Fruit fly (Drosophila melanogaster): ENCODE results near the gene Recs1.

Recs1 gene

DNA sequence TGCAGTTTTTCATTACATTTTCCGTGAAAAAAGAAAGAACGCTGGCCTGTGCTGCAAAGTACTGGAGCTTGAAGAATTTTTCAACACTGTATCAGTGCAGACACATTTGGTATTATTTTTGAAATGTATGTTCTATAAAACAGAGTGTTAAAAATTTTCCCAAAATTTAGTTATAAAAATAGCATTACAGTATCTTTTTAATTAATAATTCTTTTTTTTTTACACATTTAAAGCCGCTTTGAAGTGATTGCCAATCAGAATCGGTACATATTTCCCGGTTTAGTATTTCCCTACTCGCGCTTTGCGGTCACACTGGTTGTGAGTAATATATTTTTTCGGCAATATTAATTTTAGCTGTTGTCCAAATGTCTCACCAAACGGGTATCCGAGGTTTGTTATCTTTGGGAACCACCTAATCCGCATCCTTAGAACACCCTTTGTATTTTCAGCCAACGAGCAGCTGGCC is 31.2 kb downstream of the Recs1 start, which contains the start of the genes Abi and twf (continued):
- peak; percentile 90 for TF ChIP-seq YL-1 (GFP tag; optimal IDR thresholded peaks at IDR 0.05)
- peak; percentile 74 for TF ChIP-seq CG13775 (GFP tag; optimal IDR thresholded peaks at IDR 0.05)
- TF ChIP-seq hkb (optimal IDR thresholded peaks at IDR 0.05), result peak; percentile 76
- TF ChIP-seq hkb (GFP tag; IDR thresholded peaks at IDR 0.05), result peak; percentile 63
- TF ChIP-seq gro (GFP tag; optimal IDR thresholded peaks at IDR 0.05), result peak; percentile 42
- peak; percentile 59 for TF ChIP-seq CG15601 (tag; optimal IDR thresholded peaks at IDR 0.05)
- TF ChIP-seq cas (GFP tag; IDR thresholded peaks at IDR 0.05), result no peak
- TF ChIP-seq Hr39 (optimal IDR thresholded peaks at IDR 0.05), result no peak
- peak; percentile 29 for TF ChIP-seq CG33213 (GFP tag; optimal IDR thresholded peaks at IDR 0.05)
- TF ChIP-seq lilli (GFP tag; optimal IDR thresholded peaks at IDR 0.05), result peak; percentile 81
- TF ChIP-seq sima (GFP tag; optimal IDR thresholded peaks at IDR 0.05), result no peak
- TF ChIP-seq sisA (GFP tag; IDR thresholded peaks at IDR 0.05), result peak; percentile 64
- peak; percentile 49 for TF ChIP-seq CG33557 (GFP tag; optimal IDR thresholded peaks at IDR 0.05)
- TF ChIP-seq gem (tag; optimal IDR thresholded peaks at IDR 0.05), result peak; percentile 81
- no peak for TF ChIP-seq MTF-1 (GFP tag; optimal IDR thresholded peaks at IDR 0.05; ENCODE audit: borderline replicate concordance)
- peak; percentile 61 for TF ChIP-seq CG3995 (GFP tag; optimal IDR thresholded peaks at IDR 0.05)
- TF ChIP-seq D (optimal IDR thresholded peaks at IDR 0.05), result no peak
- peak; percentile 34 for TF ChIP-seq D (GFP tag; optimal IDR thresholded peaks at IDR 0.05)
- TF ChIP-seq Dip3 (GFP tag; optimal IDR thresholded peaks at IDR 0.05), result peak; percentile 48
- peak; percentile 80 for TF ChIP-seq CG12659 (GFP tag; optimal IDR thresholded peaks at IDR 0.05)
- peak; percentile 32; the same call in 1 of the 2 replicates for TF ChIP-seq ranshi (GFP tag; IDR thresholded peaks at IDR 0.05)
- TF ChIP-seq CG7745 (tag; optimal IDR thresholded peaks at IDR 0.05), result no peak
- no peak for TF ChIP-seq odd (GFP tag; optimal IDR thresholded peaks at IDR 0.05)
- TF ChIP-seq CG2129 (GFP tag; IDR thresholded peaks at IDR 0.05; ENCODE audit: partially characterized antibody), result no peak
- 0 out of 2 replicates have a peak, but pooled peaks have one; percentile 34 for TF ChIP-seq nerfin-2 (GFP tag; IDR thresholded peaks at IDR 0.05; ENCODE audit: partially characterized antibody)
- TF ChIP-seq usp (GFP tag; optimal IDR thresholded peaks at IDR 0.05), result no peak
- no peak for TF ChIP-seq CG17612 (GFP tag; IDR thresholded peaks at IDR 0.05)
- peak; percentile 34 for TF ChIP-seq BEAF-32 (GFP tag; optimal IDR thresholded peaks at IDR 0.05)
- TF ChIP-seq Nf-YB (GFP tag; optimal IDR thresholded peaks at IDR 0.05), result peak; percentile 45
- TF ChIP-seq Oli (tag; optimal IDR thresholded peaks at IDR 0.05), result peak; percentile 47
- no peak for TF ChIP-seq D19A (tag; optimal IDR thresholded peaks at IDR 0.05)
- no peak; the same call in 2 of the 3 replicates for TF ChIP-seq H15 (GFP tag; IDR thresholded peaks at IDR 0.05)
- no peak for TF ChIP-seq CG6654 (GFP tag; optimal IDR thresholded peaks at IDR 0.05)
- TF ChIP-seq Fer1 (GFP tag; optimal IDR thresholded peaks at IDR 0.05), result peak; percentile 58
- TF ChIP-seq CG11247 (GFP tag; IDR thresholded peaks at IDR 0.05), result peak; percentile 61
- peak; percentile 3 for TF ChIP-seq CG8281 (tag; optimal IDR thresholded peaks at IDR 0.05)
- TF ChIP-seq CG6791 (GFP tag; IDR thresholded peaks at IDR 0.05; ENCODE audit: partially characterized antibody), result no peak
- no peak for TF ChIP-seq CG8765 (GFP tag; IDR thresholded peaks at IDR 0.05)
- peak; percentile 39 for TF ChIP-seq CG10462 (GFP tag; optimal IDR thresholded peaks at IDR 0.05)
- TF ChIP-seq cato (GFP tag; optimal IDR thresholded peaks at IDR 0.05; ENCODE audit: borderline replicate concordance), result peak; percentile 46
- TF ChIP-seq CG2116 (GFP tag; optimal IDR thresholded peaks at IDR 0.05), result peak; percentile 77
- peak; percentile 71 for TF ChIP-seq Ptx1 (GFP tag; IDR thresholded peaks at IDR 0.05)
- TF ChIP-seq Dref (GFP tag; IDR thresholded peaks at IDR 0.05), result 0 out of 2 replicates have a peak, but pooled peaks have one; percentile 8
- TF ChIP-seq tio (GFP tag; optimal IDR thresholded peaks at IDR 0.05), result peak; percentile 59
- peak; percentile 45; the same call in 1 of the 2 replicates for TF ChIP-seq E2f1 (GFP tag; IDR thresholded peaks at IDR 0.05)
- TF ChIP-seq CHES-1-like (GFP tag; optimal IDR thresholded peaks at IDR 0.05), result peak; percentile 4
- peak; percentile 2 for TF ChIP-seq CG2875 (GFP tag; optimal IDR thresholded peaks at IDR 0.05)
- no peak for TF ChIP-seq HmgD (GFP tag; optimal IDR thresholded peaks at IDR 0.05)
- peak; percentile 34 for TF ChIP-seq Myb (GFP tag; optimal IDR thresholded peaks at IDR 0.05)
- no peak for TF ChIP-seq tll (GFP tag; optimal IDR thresholded peaks at IDR 0.05)
- TF ChIP-seq CG12942 (GFP tag; optimal IDR thresholded peaks at IDR 0.05), result peak; percentile 75

Measured in whole organism, embryonic.